Fruit fly (Drosophila melanogaster) whole organism, embryonic: ENCODE data around the gene RpS30.

Experiments
- Atf6 ChIP-seq: fragments of 200-800 bp; sonication (Bioruptor generic); IDR thresholded peaks from 2 replicates; pipeline ENCODE4 v1.3.6; 2022; ENCODE audit warnings: missing biosample characterization, missing genetic modification characterization
- CG10321 ChIP-seq: fragments of 200-800 bp; sonication (Bioruptor generic); IDR thresholded peaks from 2 replicates; pipeline ENCODE4 v1.3.6; 2022; ENCODE audit warnings: missing biosample characterization, missing genetic modification characterization
- CG11398 ChIP-seq: fragments of 200-800 bp; sonication (Bioruptor generic); optimal IDR thresholded peaks from 2 replicates; lab custom pipeline; 2016; ENCODE audit warnings: missing biosample characterization, missing genetic modification characterization
- CG11560 ChIP-seq: fragments of 200-800 bp; sonication (Bioruptor generic); IDR thresholded peaks from 3 replicates; pipeline ENCODE4 v1.3.6; 2022; ENCODE audit warnings: missing biosample characterization, missing genetic modification characterization
- CG12104 ChIP-seq: fragments of 200-800 bp; sonication (Bioruptor generic); optimal IDR thresholded peaks from 3 replicates; lab custom pipeline; 2016; ENCODE audit warnings: missing biosample characterization, missing genetic modification characterization
- CG12155 ChIP-seq: fragments of 200-800 bp; sonication (Bioruptor generic); optimal IDR thresholded peaks from 3 replicates; lab custom pipeline; 2016; ENCODE audit warnings: missing biosample characterization, missing genetic modification characterization
- CG12391 ChIP-seq: fragments of 200-800 bp; sonication (Bioruptor generic); optimal IDR thresholded peaks from 3 replicates; lab custom pipeline; 2018; ENCODE audit warnings: missing biosample characterization, mild to moderate bottlenecking, missing genetic modification characterization, moderate library complexity
- CG14860 ChIP-seq: fragments of 200-800 bp; sonication (Bioruptor generic); IDR thresholded peaks from 3 replicates; pipeline ENCODE4 v1.3.6; 2022; ENCODE audit warnings: missing biosample characterization, missing genetic modification characterization; ENCODE audit not compliant: partially characterized antibody
- CG15269 ChIP-seq: fragments of 200-800 bp; sonication (Bioruptor generic); optimal IDR thresholded peaks from 2 replicates; lab custom pipeline; 2018; ENCODE audit warnings: missing biosample characterization, mild to moderate bottlenecking, missing genetic modification characterization, moderate library complexity
- CG15601 ChIP-seq: fragments of 200-800 bp; sonication (Bioruptor generic); optimal IDR thresholded peaks from 3 replicates; lab custom pipeline; 2019; ENCODE audit warnings: missing biosample characterization, mild to moderate bottlenecking, missing genetic modification characterization, moderate library complexity
- CG2129 ChIP-seq: fragments of 200-800 bp; sonication (Bioruptor generic); IDR thresholded peaks from 2 replicates; pipeline ENCODE4 v1.3.6; 2022; ENCODE audit warnings: missing biosample characterization, missing genetic modification characterization; ENCODE audit not compliant: partially characterized antibody
- CG2875 ChIP-seq: fragments of 200-800 bp; sonication (Bioruptor generic); optimal IDR thresholded peaks from 2 replicates; lab custom pipeline; 2017; ENCODE audit warnings: missing biosample characterization, mild to moderate bottlenecking, missing genetic modification characterization, missing genetic modification reagents
- CG3065 ChIP-seq: fragments of 200-800 bp; sonication (Bioruptor generic); optimal IDR thresholded peaks from 2 replicates; lab custom pipeline; 2016; ENCODE audit warnings: missing biosample characterization, missing genetic modification characterization
- CG3407 ChIP-seq: fragments of 200-800 bp; sonication (Bioruptor generic); optimal IDR thresholded peaks from 2 replicates; lab custom pipeline; 2018; ENCODE audit warnings: missing biosample characterization, mild to moderate bottlenecking, missing genetic modification characterization
- CG34224 ChIP-seq: fragments of 200-800 bp; sonication (Bioruptor generic); IDR thresholded peaks from 3 replicates; pipeline ENCODE4 v1.3.6; 2022; ENCODE audit warnings: missing biosample characterization, missing genetic modification characterization; ENCODE audit not compliant: partially characterized antibody
- CG4617 ChIP-seq: fragments of 200-800 bp; sonication (Bioruptor generic); optimal IDR thresholded peaks from 3 replicates; lab custom pipeline; 2016; ENCODE audit warnings: missing biosample characterization, missing genetic modification characterization, borderline replicate concordance
- CG6854 ChIP-seq: fragments of 200-800 bp; sonication (Bioruptor generic); optimal IDR thresholded peaks from 3 replicates; lab custom pipeline; 2017; ENCODE audit warnings: missing biosample characterization, mild to moderate bottlenecking, missing genetic modification characterization
- CG7786 ChIP-seq: fragments of 200-800 bp; sonication (Bioruptor generic); optimal IDR thresholded peaks from 2 replicates; lab custom pipeline; 2016; ENCODE audit warnings: missing biosample characterization, missing genetic modification characterization
- CG8478 ChIP-seq: fragments of >200 bp; optimal IDR thresholded peaks from 2 replicates; lab custom pipeline; 2018
- CG9932 ChIP-seq: fragments of 200-800 bp; sonication (Bioruptor generic); IDR thresholded peaks from 2 replicates; pipeline ENCODE4 v1.3.6; 2022; ENCODE audit warnings: missing biosample characterization, missing genetic modification characterization
- Dad ChIP-seq: fragments of 200-800 bp; sonication (Bioruptor generic); optimal IDR thresholded peaks from 3 replicates; lab custom pipeline; 2016; ENCODE audit warnings: missing biosample characterization, missing genetic modification characterization
- Deaf1 ChIP-seq: fragments of 200-800 bp; optimal IDR thresholded peaks from 3 replicates; lab custom pipeline; 2019; ENCODE audit warnings: missing biosample characterization, mild to moderate bottlenecking, missing genetic modification characterization, moderate library complexity
- Dek ChIP-seq: fragments of 200-800 bp; sonication (Bioruptor generic); optimal IDR thresholded peaks from 3 replicates; lab custom pipeline; 2019; ENCODE audit warnings: missing biosample characterization, mild to moderate bottlenecking, missing genetic modification characterization, moderate library complexity
- E2f2 ChIP-seq: fragments of 200-800 bp; sonication (Bioruptor generic); IDR thresholded peaks from 2 replicates; pipeline ENCODE4 v1.3.6; 2022; ENCODE audit warnings: missing biosample characterization, missing genetic modification characterization
- Hmx ChIP-seq: fragments of 200-800 bp; sonication (Bioruptor generic); optimal IDR thresholded peaks from 2 replicates; lab custom pipeline; 2016; ENCODE audit warnings: missing biosample characterization, missing genetic modification characterization
- Hr51 ChIP-seq, 2 experiments: fragments of 200-800 bp; sonication (Bioruptor generic); optimal IDR thresholded peaks; 2 replicates in 1 of 2; 3 replicates in 1 of 2; lab custom pipeline; 2016 to 2018; ENCODE audit warnings: missing biosample characterization in 2 of 2, missing genetic modification characterization in 2 of 2, mild to moderate bottlenecking in 1 of 2, moderate library complexity in 1 of 2
- Lpt ChIP-seq: fragments of >200 bp; optimal IDR thresholded peaks from 2 replicates; lab custom pipeline; 2018; ENCODE audit warnings: missing biosample characterization, missing genetic modification characterization
- Med ChIP-seq: fragments of 200-800 bp; sonication (Bioruptor generic); peaks from one replicate; lab custom pipeline; 2016; ENCODE audit warnings: missing biosample characterization, missing genetic modification characterization, mild to moderate bottlenecking, inconsistent platforms, moderate library complexity
- Ptx1 ChIP-seq: fragments of 200-800 bp; sonication (Bioruptor generic); IDR thresholded peaks from 2 replicates; pipeline ENCODE4 v1.3.6; 2022; ENCODE audit warnings: missing biosample characterization, missing genetic modification characterization
- Rfx ChIP-seq: fragments of 200-800 bp; sonication (Bioruptor generic); IDR thresholded peaks from 2 replicates; pipeline ENCODE4 v1.3.6; 2022; ENCODE audit warnings: missing biosample characterization, missing genetic modification characterization
- Side ChIP-seq: fragments of 200-800 bp; sonication (Bioruptor generic); optimal IDR thresholded peaks from 2 replicates; lab custom pipeline; 2016; ENCODE audit warnings: missing biosample characterization, missing genetic modification characterization
- Usf ChIP-seq: fragments of 200-800 bp; sonication (Bioruptor generic); optimal IDR thresholded peaks from 2 replicates; lab custom pipeline; 2017; ENCODE audit warnings: missing genotype, missing biosample characterization, missing genetic modification characterization
- Xrp1 ChIP-seq: fragments of 200-800 bp; sonication (Bioruptor generic); IDR thresholded peaks from 2 replicates; pipeline ENCODE4 v1.3.6; 2022; ENCODE audit warnings: missing biosample characterization, missing genetic modification characterization
- ac ChIP-seq: fragments of 200-800 bp; sonication (Bioruptor generic); optimal IDR thresholded peaks from 3 replicates; lab custom pipeline; 2017; ENCODE audit warnings: missing biosample characterization, mild to moderate bottlenecking, missing genetic modification characterization
- bigmax ChIP-seq: fragments of 200-800 bp; sonication (Bioruptor generic); optimal IDR thresholded peaks from 2 replicates; lab custom pipeline; 2018; ENCODE audit warnings: missing biosample characterization, mild to moderate bottlenecking, missing genetic modification characterization
- bsh ChIP-seq, 2 experiments: fragments of 200-800 bp; sonication (Bioruptor generic); optimal IDR thresholded peaks; 2 replicates each; lab custom pipeline; 2017 to 2018; ENCODE audit warnings: mild to moderate bottlenecking in 2 of 2, missing biosample characterization in 2 of 2, missing genetic modification characterization in 2 of 2, moderate library complexity in 1 of 2
- caup ChIP-seq: fragments of 200-800 bp; sonication (Bioruptor generic); optimal IDR thresholded peaks from 3 replicates; lab custom pipeline; 2017; ENCODE audit warnings: missing biosample characterization, mild to moderate bottlenecking, missing genetic modification characterization, moderate library complexity; ENCODE audit not compliant: severe bottlenecking
- da ChIP-seq: fragments of 200-800 bp; sonication (Bioruptor generic); optimal IDR thresholded peaks from 2 replicates; lab custom pipeline; 2016; ENCODE audit warnings: missing biosample characterization, missing genetic modification characterization
- emc ChIP-seq: fragments of 200-800 bp; sonication (Bioruptor generic); optimal IDR thresholded peaks from 2 replicates; lab custom pipeline; 2016; ENCODE audit warnings: missing biosample characterization, missing genetic modification characterization
- hth ChIP-seq: fragments of >200 bp; optimal IDR thresholded peaks from 2 replicates; lab custom pipeline; 2017; ENCODE audit warnings: inconsistent platforms
- klu ChIP-seq: fragments of 200-800 bp; sonication (Bioruptor generic); IDR thresholded peaks from 2 replicates; pipeline ENCODE4 v1.3.6; 2022; ENCODE audit warnings: missing biosample characterization, missing genetic modification characterization
- lilli ChIP-seq: fragments of 200-800 bp; sonication (Bioruptor generic); optimal IDR thresholded peaks from 3 replicates; lab custom pipeline; 2016; ENCODE audit warnings: missing biosample characterization, missing genetic modification characterization
- lola ChIP-seq, 3 experiments: fragments of >200 bp in 2 of 3; fragments of 200-800 bp in 1 of 3; sonication (Bioruptor generic) in 1 of 3; optimal IDR thresholded peaks; 2 replicates each; lab custom pipeline; 2017 to 2019; ENCODE audit warnings: missing biosample characterization in 3 of 3, missing genetic modification characterization in 3 of 3, mild to moderate bottlenecking in 1 of 3, moderate library complexity in 1 of 3
- mld ChIP-seq: fragments of 200-800 bp; sonication (Bioruptor generic); IDR thresholded peaks from 3 replicates; pipeline ENCODE4 v1.3.6; 2022; ENCODE audit warnings: missing biosample characterization, missing genetic modification characterization; ENCODE audit not compliant: partially characterized antibody
- pita ChIP-seq: fragments of 200-800 bp; sonication (Bioruptor generic); optimal IDR thresholded peaks from 2 replicates; lab custom pipeline; 2017; ENCODE audit warnings: missing biosample characterization, mild to moderate bottlenecking, missing genetic modification characterization
- pum ChIP-seq: fragments of 200-800 bp; sonication (Bioruptor generic); optimal IDR thresholded peaks from 2 replicates; lab custom pipeline; 2016; ENCODE audit warnings: missing biosample characterization, missing genetic modification characterization
- schlank ChIP-seq: fragments of 200-800 bp; sonication (Bioruptor generic); optimal IDR thresholded peaks from 2 replicates; lab custom pipeline; 2018; ENCODE audit warnings: missing biosample characterization, mild to moderate bottlenecking, missing genetic modification characterization
- slou ChIP-seq: fragments of 200-800 bp; sonication (Bioruptor generic); optimal IDR thresholded peaks from 3 replicates; lab custom pipeline; 2016; ENCODE audit warnings: missing biosample characterization, missing genetic modification characterization
- unc-4 ChIP-seq: fragments of 200-800 bp; sonication (Bioruptor generic); IDR thresholded peaks from 2 replicates; pipeline ENCODE4 v1.3.6; 2022; ENCODE audit warnings: missing biosample characterization, missing genetic modification characterization; ENCODE audit not compliant: partially characterized antibody
- zen ChIP-seq: fragments of 200-800 bp; sonication (Bioruptor generic); optimal IDR thresholded peaks from 3 replicates; lab custom pipeline; 2018; ENCODE audit warnings: missing biosample characterization, mild to moderate bottlenecking, missing genetic modification characterization, moderate library complexity

RpS30 gene

dm6 chr3R:20830153-20830695 is 20.1 kb upstream of the RpS30 start, which contains the start of gene Adss (continued):
- no peak for TF ChIP-seq slou (GFP tag; lab: Kevin White, UChicago)
- no peak for TF ChIP-seq pita
- TF ChIP-seq Hmx (GFP tag; lab: Kevin White, UChicago) = no peak
- no peak for TF ChIP-seq Usf (GFP tag; lab: Kevin White, UChicago)
- no peak for TF ChIP-seq CG15601
- no peak for TF ChIP-seq CG12104 (GFP tag; lab: Kevin White, UChicago)
- no peak for TF ChIP-seq lola (GFP tag; optimal IDR thresholded peaks at IDR 0.05; lab: Kevin White, UChicago)
- no peak for TF ChIP-seq Xrp1 (GFP tag; lab: Robert Waterston, UW)
- peak; percentile 43 for TF ChIP-seq Side
- peak; percentile 7 for TF ChIP-seq CG12155 (GFP tag; lab: Kevin White, UChicago)
- no peak for TF ChIP-seq hth (lab: Kevin White, UChicago)
- no peak for TF ChIP-seq bigmax
- no peak; the same call in 1 of the 2 replicates for TF ChIP-seq E2f2 (GFP tag; lab: Robert Waterston, UW)
- TF ChIP-seq CG34224 = no peak; the same call in 1 of the 3 replicates
- no peak for TF ChIP-seq bsh (GFP tag; optimal IDR thresholded peaks at IDR 0.05; lab: Kevin White, UChicago)
- TF ChIP-seq CG2875 (GFP tag; lab: Kevin White, UChicago) = no peak
- peak; percentile 10; the same call in 1 of the 2 replicates for TF ChIP-seq CG9932 (GFP tag; lab: Robert Waterston, UW)
- TF ChIP-seq CG11398 (GFP tag; lab: Kevin White, UChicago) = peak; percentile 47
- peak; percentile 46 for TF ChIP-seq Lpt
- no peak for TF ChIP-seq ac (GFP tag; lab: Kevin White, UChicago)
- peak; percentile 56; the same call in 1 of the 2 replicates for TF ChIP-seq Atf6 (GFP tag; lab: Robert Waterston, UW)
- TF ChIP-seq CG2129 (GFP tag; lab: Robert Waterston, UW) = no peak
- TF ChIP-seq CG3407 = no peak
- no peak for TF ChIP-seq CG8478 (lab: Kevin White, UChicago)
- no peak for TF ChIP-seq schlank (tag; lab: Kevin White, UChicago)
- TF ChIP-seq CG3065 (GFP tag; lab: Kevin White, UChicago) = no peak
- TF ChIP-seq lilli = peak; percentile 45
- TF ChIP-seq Dad = no peak
- TF ChIP-seq Deaf1 (tag; lab: Kevin White, UChicago) = peak; percentile 78
- TF ChIP-seq Dek = peak; percentile 13
- TF ChIP-seq zen (tag; lab: Kevin White, UChicago) = no peak
- peak; percentile 29 for TF ChIP-seq CG12391 (tag; lab: Kevin White, UChicago)
- peak; percentile 46 for TF ChIP-seq caup (GFP tag; lab: Kevin White, UChicago)
- TF ChIP-seq unc-4 (GFP tag; lab: Robert Waterston, UW) = no peak; the same call in 1 of the 2 replicates
- TF ChIP-seq CG6854 (GFP tag; lab: Kevin White, UChicago) = no peak
- no peak for TF ChIP-seq CG11560 (tag; lab: Robert Waterston, UW)
- no peak for TF ChIP-seq CG10321
- TF ChIP-seq klu (GFP tag; lab: Robert Waterston, UW) = peak; percentile 93
- TF ChIP-seq Hr51 (GFP tag; optimal IDR thresholded peaks at IDR 0.05; lab: Kevin White, UChicago) = no peak
- peak; percentile 45 for TF ChIP-seq CG7786 (GFP tag; lab: Kevin White, UChicago)
- peak; percentile 21 for TF ChIP-seq CG4617 (GFP tag; lab: Kevin White, UChicago)
- TF ChIP-seq mld (GFP tag; lab: Robert Waterston, UW) = no peak
- TF ChIP-seq pum = no peak
- TF ChIP-seq Rfx (GFP tag; lab: Robert Waterston, UW) = peak; percentile 59
- TF ChIP-seq da (GFP tag; lab: Kevin White, UChicago) = no peak
- TF ChIP-seq CG14860 (GFP tag; lab: Robert Waterston, UW) = no peak
- TF ChIP-seq Ptx1 = no peak
- peak; percentile 2 for TF ChIP-seq emc (GFP tag; lab: Kevin White, UChicago)
- peak; percentile 95 for TF ChIP-seq Med
- no peak for TF ChIP-seq CG15269
